Worm (Caenorhabditis elegans) whole organism, young adult: ENCODE measurements around the gene npr-24.
A peak's percentile ranks its signal among the peaks of the same experiment; 100 is the strongest.
"Not testable (repeated sequence)": the region's sequence is repeated elsewhere in the genome, so short reads cannot be mapped to it uniquely, and the experiment has no call there.

Experiments
- C17E4.6 ChIP-seq: fragments of 200-800 bp; sonication (Bioruptor generic); IDR thresholded peaks from 2 replicates; pipeline ENCODE4 v1.3.6; 2022; ENCODE audit warnings: missing genetic modification reagents, missing genetic modification characterization, missing compliant biosample characterization
- D2030.7 ChIP-seq: fragments of 200-800 bp; sonication (Bioruptor generic); IDR thresholded peaks from 2 replicates; pipeline ENCODE4 v1.3.6; 2022; ENCODE audit warnings: missing genetic modification reagents, missing genetic modification characterization, missing compliant biosample characterization
- F23B12.7 ChIP-seq: sonication (generic microtip); optimal IDR thresholded peaks from 2 replicates; lab custom pipeline; 2017; ENCODE audit warnings: missing genetic modification characterization, mild to moderate bottlenecking, missing compliant biosample characterization, antibody characterized with exemption, moderate library complexity; ENCODE audit not compliant: insufficient read depth
- F33H1.4 ChIP-seq: fragments of 200-800 bp; sonication (Bioruptor generic); IDR thresholded peaks from 2 replicates; pipeline ENCODE4 v1.3.6; 2022; ENCODE audit warnings: missing genetic modification reagents, missing genetic modification characterization, missing compliant biosample characterization
- F37B4.10 ChIP-seq: fragments of 200-800 bp; sonication (Bioruptor generic); IDR thresholded peaks from 2 replicates; pipeline ENCODE4 v1.3.6; 2022; ENCODE audit warnings: missing genetic modification characterization, missing compliant biosample characterization
- F57C9.4 ChIP-seq: sonication (generic microtip); optimal IDR thresholded peaks from 2 replicates; lab custom pipeline; 2017; ENCODE audit warnings: mild to moderate bottlenecking, missing genetic modification characterization, missing compliant biosample characterization
- K11D2.4 ChIP-seq: fragments of 200-800 bp; sonication (Bioruptor generic); IDR thresholded peaks from 2 replicates; pipeline ENCODE4 v1.3.6; 2022; ENCODE audit warnings: missing genetic modification reagents, missing genetic modification characterization, missing compliant biosample characterization
- K12H6.12 ChIP-seq: fragments of 200-800 bp; sonication (Bioruptor generic); optimal IDR thresholded peaks from 2 replicates; lab custom pipeline; 2018; ENCODE audit warnings: mild to moderate bottlenecking, missing genetic modification characterization, missing compliant biosample characterization
- Y56A3A.18 ChIP-seq: fragments of 200-800 bp; sonication (Bioruptor generic); IDR thresholded peaks from 2 replicates; pipeline ENCODE4 v1.3.6; 2022; ENCODE audit warnings: missing genetic modification reagents, missing genetic modification characterization, missing compliant biosample characterization
- aptf-2 ChIP-seq: fragments of 200-800 bp; sonication (Bioruptor generic); conservative IDR thresholded peaks from 2 replicates; pipeline ENCODE4 v1.3.6; 2022; ENCODE audit warnings: missing genetic modification reagents, missing genetic modification characterization, missing compliant biosample characterization
- aptf-3 ChIP-seq: fragments of 200-800 bp; sonication (Bioruptor generic); IDR thresholded peaks from 2 replicates; pipeline ENCODE4 v1.3.6; 2022; ENCODE audit warnings: missing genetic modification characterization, missing compliant biosample characterization
- athp-1 ChIP-seq: sonication (generic microtip); optimal IDR thresholded peaks from 2 replicates; lab custom pipeline; 2017; ENCODE audit warnings: mild to moderate bottlenecking, missing genetic modification characterization, missing compliant biosample characterization
- attf-5 ChIP-seq: fragments of 200-800 bp; sonication (Bioruptor generic); optimal IDR thresholded peaks from 2 replicates; lab custom pipeline; 2018; ENCODE audit warnings: mild to moderate bottlenecking, missing genetic modification characterization, missing compliant biosample characterization
- attf-6 ChIP-seq: fragments of 200-800 bp; sonication (Bioruptor generic); IDR thresholded peaks from 2 replicates; pipeline ENCODE4 v1.3.6; 2022; ENCODE audit warnings: missing genetic modification reagents, missing genetic modification characterization, missing compliant biosample characterization
- bed-1 ChIP-seq: fragments of 200-800 bp; sonication (Bioruptor generic); IDR thresholded peaks from 2 replicates; pipeline ENCODE4 v1.3.6; 2022; ENCODE audit warnings: missing genetic modification reagents, missing genetic modification characterization, missing compliant biosample characterization
- cebp-1 ChIP-seq, 2 experiments: fragments of 200-800 bp in 1 of 2; sonication (Bioruptor generic) in 1 of 2; sonication (generic microtip) in 1 of 2; IDR thresholded peaks in 1 of 2; optimal IDR thresholded peaks in 1 of 2; 2 replicates each; pipeline versions ENCODE4 v1.3.6 to Lab custom; 2017 to 2022; ENCODE audit warnings: missing compliant biosample characterization in 2 of 2, missing genetic modification characterization in 2 of 2, mild to moderate bottlenecking in 1 of 2, missing genetic modification reagents in 1 of 2, moderate library complexity in 1 of 2
- ceh-27 ChIP-seq: fragments of 200-800 bp; sonication (Bioruptor generic); optimal IDR thresholded peaks from 2 replicates; lab custom pipeline; 2018; ENCODE audit warnings: mild to moderate bottlenecking, missing genetic modification characterization, moderate library complexity, missing compliant biosample characterization
- ceh-40 ChIP-seq: fragments of 200-800 bp; sonication (Bioruptor generic); IDR thresholded peaks from 2 replicates; pipeline ENCODE4 v1.3.6; 2022; ENCODE audit warnings: missing genetic modification characterization, missing compliant biosample characterization
- ceh-58 ChIP-seq: fragments of 200-800 bp; sonication (Bioruptor generic); IDR thresholded peaks from 2 replicates; pipeline ENCODE4 v1.3.6; 2022; ENCODE audit warnings: missing genetic modification characterization, missing compliant biosample characterization
- ceh-91 ChIP-seq: fragments of 200-800 bp; sonication (Bioruptor generic); IDR thresholded peaks from 2 replicates; pipeline ENCODE4 v1.3.6; 2022; ENCODE audit warnings: missing genetic modification reagents, missing genetic modification characterization, missing compliant biosample characterization
- dox-1 ChIP-seq: fragments of 200-800 bp; sonication (Bioruptor generic); IDR thresholded peaks from 2 replicates; pipeline ENCODE4 v1.3.6; 2022; ENCODE audit warnings: missing genetic modification reagents, missing genetic modification characterization, missing compliant biosample characterization
- egl-18 ChIP-seq: fragments of 200-800 bp; sonication (Bioruptor generic); IDR thresholded peaks from 2 replicates; pipeline ENCODE4 v1.3.6; 2022; ENCODE audit warnings: missing genetic modification reagents, missing genetic modification characterization, missing compliant biosample characterization
- egl-44 ChIP-seq: fragments of 200-800 bp; sonication (Bioruptor generic); IDR thresholded peaks from 2 replicates; pipeline ENCODE4 v1.3.6; 2022; ENCODE audit warnings: missing genetic modification reagents, missing genetic modification characterization, missing compliant biosample characterization
- egrh-3 ChIP-seq: fragments of 200-800 bp; sonication (Bioruptor generic); IDR thresholded peaks from 2 replicates; pipeline ENCODE4 v1.3.6; 2022; ENCODE audit warnings: missing genetic modification reagents, missing genetic modification characterization, missing compliant biosample characterization
- ekl-4 ChIP-seq: fragments of 200-800 bp; sonication (Bioruptor generic); IDR thresholded peaks from 2 replicates; pipeline ENCODE4 v1.3.6; 2022; ENCODE audit warnings: missing genetic modification reagents, missing genetic modification characterization, missing compliant biosample characterization
- fkh-3 ChIP-seq: sonication (generic microtip); optimal IDR thresholded peaks from 2 replicates; lab custom pipeline; 2016; ENCODE audit warnings: mild to moderate bottlenecking, missing genetic modification characterization, missing compliant biosample characterization
- hmg-1.2 ChIP-seq: fragments of 200-800 bp; sonication (Bioruptor generic); IDR thresholded peaks from 2 replicates; pipeline ENCODE4 v1.3.6; 2022; ENCODE audit warnings: missing genetic modification reagents, missing genetic modification characterization, missing compliant biosample characterization
- lag-1 ChIP-seq: fragments of 200-800 bp; sonication (Bioruptor generic); IDR thresholded peaks from 2 replicates; pipeline ENCODE4 v1.3.6; 2022; ENCODE audit warnings: missing genetic modification reagents, missing genetic modification characterization, missing compliant biosample characterization
- lin-40 ChIP-seq: sonication (generic microtip); optimal IDR thresholded peaks from 2 replicates; lab custom pipeline; 2016; ENCODE audit warnings: missing genetic modification characterization, mild to moderate bottlenecking, missing compliant biosample characterization, missing genotype, missing genetic modification reagents
- madf-3 ChIP-seq: fragments of 200-800 bp; sonication (Bioruptor generic); IDR thresholded peaks from 2 replicates; pipeline ENCODE4 v1.3.6; 2022; ENCODE audit warnings: missing genetic modification reagents, missing genetic modification characterization, missing compliant biosample characterization
- madf-6 ChIP-seq: fragments of 200-800 bp; sonication (Bioruptor generic); IDR thresholded peaks from 2 replicates; pipeline ENCODE4 v1.3.6; 2022; ENCODE audit warnings: missing genetic modification reagents, missing genetic modification characterization, missing compliant biosample characterization
- mel-28 ChIP-seq: sonication (generic microtip); optimal IDR thresholded peaks from 2 replicates; lab custom pipeline; 2016; ENCODE audit warnings: borderline replicate concordance, mild to moderate bottlenecking, missing genetic modification characterization, missing compliant biosample characterization
- nfya-2 ChIP-seq: fragments of 200-800 bp; sonication (Bioruptor generic); IDR thresholded peaks from 2 replicates; pipeline ENCODE4 v1.3.6; 2022; ENCODE audit warnings: missing genetic modification reagents, missing genetic modification characterization, missing compliant biosample characterization
- nfyb-1 ChIP-seq: fragments of 200-800 bp; sonication (Bioruptor generic); IDR thresholded peaks from 2 replicates; pipeline ENCODE4 v1.3.6; 2022; ENCODE audit warnings: missing genetic modification reagents, missing genetic modification characterization, missing compliant biosample characterization
- nhr-120 ChIP-seq: fragments of 200-800 bp; sonication (Bioruptor generic); IDR thresholded peaks from 2 replicates; pipeline ENCODE4 v1.3.6; 2022; ENCODE audit warnings: missing genetic modification characterization, missing compliant biosample characterization
- nhr-80 ChIP-seq: sonication (generic microtip); optimal IDR thresholded peaks from 2 replicates; lab custom pipeline; 2016; ENCODE audit warnings: missing genetic modification characterization, missing compliant biosample characterization
- pbrm-1 ChIP-seq: fragments of 200-800 bp; sonication (Bioruptor generic); IDR thresholded peaks from 2 replicates; pipeline ENCODE4 v1.3.6; 2022; ENCODE audit warnings: missing genetic modification reagents, missing genetic modification characterization, missing compliant biosample characterization
- snpc-4 ChIP-seq, 5 experiments: fragments of 150-350 bp in 1 of 5; sonication (generic microtip) in 4 of 5; optimal IDR thresholded peaks; 2 replicates each; lab custom pipeline; 2014 to 2018; ENCODE audit warnings: missing genetic modification characterization in 5 of 5, missing biosample characterization in 3 of 5, antibody characterized with exemption in 2 of 5, mild to moderate bottlenecking in 2 of 5, missing compliant biosample characterization in 2 of 5, missing genotype in 2 of 5, moderate library complexity in 2 of 5, missing genetic modification reagents in 1 of 5
- tbp1 ChIP-seq: fragments of 200-800 bp; sonication (Bioruptor generic); optimal IDR thresholded peaks from 2 replicates; lab custom pipeline; 2018; ENCODE audit warnings: mild to moderate bottlenecking, missing genetic modification characterization, missing compliant biosample characterization
- ztf-25 ChIP-seq: fragments of 200-800 bp; sonication (Bioruptor generic); IDR thresholded peaks from 2 replicates; pipeline ENCODE4 v1.3.6; 2022; ENCODE audit warnings: missing genetic modification reagents, missing genetic modification characterization, missing compliant biosample characterization

Gene npr-24

ce11 chrX:17451410-17451809 lies 35.2 kb downstream of the npr-24 start, which contains the start of gene C36E6.2:
Gene C36E6.2 (plus strand): TSS chrX:17451670.
- TF ChIP-seq nhr-80 (tag; lab: Kevin White, UChicago) (peak; percentile 27), snpc-4 (GFP tag; optimal IDR thresholded peaks at IDR 0.05; lab: Kevin White, UChicago) (no peak), snpc-4 (tag; optimal IDR thresholded peaks at IDR 0.05; lab: Kevin White, UChicago) (peak in 1 of 4 experiments; percentile 39), lin-40 (tag; lab: Kevin White, UChicago) (peak; percentile 70), attf-5 (peak; percentile 33), lag-1 (GFP tag; lab: Robert Waterston, UW) (no peak), F57C9.4 (tag; lab: Kevin White, UChicago) (no peak), ceh-27 (peak; percentile 65), tbp1 (GFP tag; lab: Kevin White, UChicago) (peak; percentile 26), hmg-1.2 (GFP tag; lab: Robert Waterston, UW) (peak; percentile 86), aptf-2 (GFP tag; lab: Robert Waterston, UW) (no peak), F23B12.7 (tag; lab: Kevin White, UChicago) (peak; percentile 15), D2030.7 (no peak), mel-28 (no peak), K11D2.4 (GFP tag; lab: Robert Waterston, UW) (0 out of 2 replicates have a peak, but pooled peaks have one; percentile 30), athp-1 (tag; lab: Kevin White, UChicago) (no peak), fkh-3 (tag; lab: Kevin White, UChicago) (no peak), nfya-2 (GFP tag; lab: Robert Waterston, UW) (no peak), K12H6.12 (tag; lab: Kevin White, UChicago) (peak; percentile 15), egl-18 (GFP tag; lab: Robert Waterston, UW) (0 out of 2 replicates have a peak, but pooled peaks have one; percentile 16)

- 0 out of 2 replicates have a peak, but pooled peaks have one; percentile 23 for TF ChIP-seq egrh-3
- peak; percentile 77; the same call in 1 of the 2 replicates for TF ChIP-seq madf-3 (GFP tag; lab: Robert Waterston, UW)
These were observed 39.4 kb downstream of the npr-24 start for ce11 chrX:17447212-17447611.

ce11 chrX:17445239-17445638 lies 41.4 kb downstream of the npr-24 start:
- 0 out of 2 replicates have a peak, but pooled peaks have one; percentile 13 for TF ChIP-seq madf-6 (GFP tag; lab: Robert Waterston, UW)
- peak; percentile 91; the same call in 1 of the 2 replicates for TF ChIP-seq ceh-58
- 0 out of 2 replicates have a peak, but pooled peaks have one; percentile 60 for TF ChIP-seq egl-44
- peak; percentile 71; the same call in 1 of the 2 replicates for TF ChIP-seq aptf-3 (GFP tag; lab: Robert Waterston, UW)
- 0 out of 2 replicates have a peak, but pooled peaks have one; percentile 32 for TF ChIP-seq nfya-2 (GFP tag; lab: Robert Waterston, UW)
- 0 out of 2 replicates have a peak, but pooled peaks have one; percentile 48 for TF ChIP-seq egl-18 (GFP tag; lab: Robert Waterston, UW)
- 0 out of 2 replicates have a peak, but pooled peaks have one; percentile 42 for TF ChIP-seq pbrm-1 (GFP tag; lab: Robert Waterston, UW)
- 0 out of 2 replicates have a peak, but pooled peaks have one; percentile 21 for TF ChIP-seq bed-1
- 0 out of 2 replicates have a peak, but pooled peaks have one; percentile 19 for TF ChIP-seq nhr-120 (GFP tag; lab: Robert Waterston, UW)
- peak; percentile 38; the same call in 1 of the 2 replicates for TF ChIP-seq aptf-2 (GFP tag; lab: Robert Waterston, UW)

ce11 chrX:17444683-17445082 lies 42.0 kb downstream of the npr-24 start:
- TF ChIP-seq C17E4.6: 0 out of 2 replicates have a peak, but pooled peaks have one; percentile 35
- TF ChIP-seq dox-1 (GFP tag; lab: Robert Waterston, UW): peak; percentile 30; the same call in 1 of the 2 replicates
- TF ChIP-seq ztf-25: peak; percentile 41; the same call in 1 of the 2 replicates
- 0 out of 2 replicates have a peak, but pooled peaks have one; percentile 6 for TF ChIP-seq egrh-3
- TF ChIP-seq F33H1.4 (GFP tag; lab: Robert Waterston, UW): peak; percentile 28; the same call in 1 of the 2 replicates
- 0 out of 2 replicates have a peak, but pooled peaks have one; percentile 10 for TF ChIP-seq ceh-91 (GFP tag; lab: Robert Waterston, UW)
- TF ChIP-seq pbrm-1 (GFP tag; lab: Robert Waterston, UW): 0 out of 2 replicates have a peak, but pooled peaks have one; percentile 12
- TF ChIP-seq nfyb-1: 0 out of 2 replicates have a peak, but pooled peaks have one; percentile 41
- peak; percentile 39; the same call in 1 of the 2 replicates for TF ChIP-seq cebp-1 (GFP tag; IDR thresholded peaks at IDR 0.05; lab: Robert Waterston, UW)
- TF ChIP-seq cebp-1 (tag; optimal IDR thresholded peaks at IDR 0.05; lab: Kevin White, UChicago): not testable (repeated sequence)
- 0 out of 2 replicates have a peak, but pooled peaks have one; percentile 65 for TF ChIP-seq ceh-40
- TF ChIP-seq nhr-120 (GFP tag; lab: Robert Waterston, UW): peak; percentile 77; the same call in 1 of the 2 replicates
- peak; percentile 30; the same call in 1 of the 2 replicates for TF ChIP-seq ekl-4
- TF ChIP-seq F37B4.10: peak; percentile 76; the same call in 1 of the 2 replicates
- 0 out of 2 replicates have a peak, but pooled peaks have one; percentile 59 for TF ChIP-seq Y56A3A.18 (GFP tag; lab: Robert Waterston, UW)
- peak; percentile 40; the same call in 1 of the 2 replicates for TF ChIP-seq attf-6 (GFP tag; lab: Robert Waterston, UW)
- TF ChIP-seq D2030.7: peak; percentile 16; the same call in 1 of the 2 replicates
